Worm (Caenorhabditis elegans): ENCODE data around the gene ire-1.

ce11 chrII:8141135-8141534 is 16.4 kb upstream of the ire-1 start:
- TF ChIP-seq B0261.1 (tag; optimal IDR thresholded peaks at IDR 0.05) (no peak), ets-4 (GFP tag; optimal IDR thresholded peaks at IDR 0.05) (no peak), lir-1 (GFP tag; conservative IDR thresholded peaks at IDR 0.05) (no peak), F37B4.10 (GFP tag; IDR thresholded peaks at IDR 0.05) (no peak), ztf-26 (tag; optimal IDR thresholded peaks at IDR 0.05) (no peak), ama-1 (optimal IDR thresholded peaks at IDR 0.05) (no peak), ama-1 (GFP tag; optimal IDR thresholded peaks at IDR 0.05) (peak in 1 of 2 experiments; percentile 31), unc-130 (GFP tag; optimal IDR thresholded peaks at IDR 0.05) (no peak), madf-3 (GFP tag; IDR thresholded peaks at IDR 0.05) (no peak), lin-54 (GFP tag; optimal IDR thresholded peaks at IDR 0.05) (no peak), nhr-179 (tag; optimal IDR thresholded peaks at IDR 0.05) (no peak), unc-62 (GFP tag; optimal IDR thresholded peaks at IDR 0.05) (no peak), nhr-27 (tag; optimal IDR thresholded peaks at IDR 0.05) (peak; percentile 11)

Data from whole organism, young adult.